Fruit fly (Drosophila melanogaster) whole organism, embryonic: Measurements from ENCODE around the gene pall.

Experiments used
- Ada2b ChIP-seq: fragments of 200-800 bp; sonication (Bioruptor generic); IDR thresholded peaks from 2 replicates; pipeline ENCODE4 v1.3.6; 2022; ENCODE audit warnings: missing biosample characterization, missing genetic modification characterization
- CG10274 ChIP-seq: fragments of 200-800 bp; sonication (Bioruptor generic); optimal IDR thresholded peaks from 3 replicates; lab custom pipeline; 2017; ENCODE audit warnings: missing biosample characterization, mild to moderate bottlenecking, missing genetic modification characterization
- CG10543 ChIP-seq: fragments of 200-800 bp; sonication (Bioruptor generic); optimal IDR thresholded peaks from 3 replicates; lab custom pipeline; 2017; ENCODE audit warnings: missing biosample characterization, mild to moderate bottlenecking, missing genetic modification characterization, moderate library complexity
- CG11093 ChIP-seq: fragments of 200-800 bp; sonication (Bioruptor generic); IDR thresholded peaks from 3 replicates; pipeline ENCODE4 v1.3.6; 2022; ENCODE audit warnings: missing biosample characterization, missing genetic modification characterization
- CG12236 ChIP-seq: fragments of 200-800 bp; sonication (Bioruptor generic); optimal IDR thresholded peaks from 2 replicates; lab custom pipeline; 2016; ENCODE audit warnings: missing biosample characterization, missing genetic modification characterization
- CG12942 ChIP-seq: fragments of 200-800 bp; sonication (Bioruptor generic); optimal IDR thresholded peaks from 3 replicates; lab custom pipeline; 2016; ENCODE audit warnings: missing biosample characterization, missing genetic modification characterization
- CG13287 ChIP-seq: fragments of 200-800 bp; sonication (Bioruptor generic); IDR thresholded peaks from 2 replicates; pipeline ENCODE4 v1.3.6; 2022; ENCODE audit warnings: missing biosample characterization, missing genetic modification characterization; ENCODE audit not compliant: partially characterized antibody
- CG13624 ChIP-seq: fragments of 200-800 bp; sonication (Bioruptor generic); optimal IDR thresholded peaks from 2 replicates; lab custom pipeline; 2016; ENCODE audit warnings: missing biosample characterization, missing genetic modification characterization
- CG15011 ChIP-seq: fragments of 200-800 bp; sonication (Bioruptor generic); optimal IDR thresholded peaks from 3 replicates; lab custom pipeline; 2018; ENCODE audit warnings: missing biosample characterization, mild to moderate bottlenecking, missing genetic modification characterization
- CG15073 ChIP-seq: fragments of 200-800 bp; sonication (Bioruptor generic); optimal IDR thresholded peaks from 2 replicates; lab custom pipeline; 2016; ENCODE audit warnings: missing biosample characterization, missing genetic modification characterization
- CG15479 ChIP-seq: fragments of 200-800 bp; sonication (Bioruptor generic); optimal IDR thresholded peaks from 3 replicates; lab custom pipeline; 2019; ENCODE audit warnings: missing biosample characterization, mild to moderate bottlenecking, missing genetic modification characterization, moderate library complexity
- CG1647 ChIP-seq: fragments of 200-800 bp; sonication (Bioruptor generic); optimal IDR thresholded peaks from 3 replicates; lab custom pipeline; 2016; ENCODE audit warnings: missing biosample characterization, missing genetic modification characterization
- CG17359 ChIP-seq: fragments of 200-800 bp; sonication (Bioruptor generic); optimal IDR thresholded peaks from 3 replicates; lab custom pipeline; 2018; ENCODE audit warnings: missing biosample characterization, mild to moderate bottlenecking, missing genetic modification characterization, moderate library complexity
- CG2889 ChIP-seq: fragments of 200-800 bp; sonication (Bioruptor generic); IDR thresholded peaks from 3 replicates; pipeline ENCODE4 v1.3.6; 2022; ENCODE audit warnings: missing biosample characterization, missing genetic modification characterization
- CG32532 ChIP-seq: fragments of 200-800 bp; sonication (Bioruptor generic); IDR thresholded peaks from 2 replicates; pipeline ENCODE4 v1.3.6; 2022; ENCODE audit warnings: missing biosample characterization, missing genetic modification characterization
- CG34224 ChIP-seq: fragments of 200-800 bp; sonication (Bioruptor generic); IDR thresholded peaks from 3 replicates; pipeline ENCODE4 v1.3.6; 2022; ENCODE audit warnings: missing biosample characterization, missing genetic modification characterization; ENCODE audit not compliant: partially characterized antibody
- CG34376 ChIP-seq: fragments of 200-800 bp; sonication (Bioruptor generic); optimal IDR thresholded peaks from 2 replicates; lab custom pipeline; 2018; ENCODE audit warnings: missing biosample characterization, mild to moderate bottlenecking, missing genetic modification characterization
- CG3726 ChIP-seq: fragments of 200-800 bp; sonication (Bioruptor generic); IDR thresholded peaks from 3 replicates; pipeline ENCODE4, ENCODE4 v1.3.6; 2022; ENCODE audit warnings: missing biosample characterization, missing genetic modification characterization
- CG4617 ChIP-seq: fragments of 200-800 bp; sonication (Bioruptor generic); optimal IDR thresholded peaks from 3 replicates; lab custom pipeline; 2016; ENCODE audit warnings: missing biosample characterization, missing genetic modification characterization, borderline replicate concordance
- CG5180 ChIP-seq: fragments of 200-800 bp; sonication (Bioruptor generic); optimal IDR thresholded peaks from 3 replicates; lab custom pipeline; 2017; ENCODE audit warnings: missing biosample characterization, missing genetic modification characterization, mild to moderate bottlenecking, moderate library complexity, missing genetic modification reagents
- CG7928 ChIP-seq: fragments of 200-800 bp; sonication (Bioruptor generic); optimal IDR thresholded peaks from 2 replicates; lab custom pipeline; 2017; ENCODE audit warnings: missing biosample characterization, mild to moderate bottlenecking, missing genetic modification characterization
- CG7987 ChIP-seq: fragments of 200-800 bp; sonication (Bioruptor generic); optimal IDR thresholded peaks from 2 replicates; lab custom pipeline; 2018; ENCODE audit warnings: missing biosample characterization, mild to moderate bottlenecking, missing genetic modification characterization, moderate library complexity
- CG9437 ChIP-seq: fragments of 200-800 bp; sonication (Bioruptor generic); optimal IDR thresholded peaks from 2 replicates; lab custom pipeline; 2018; ENCODE audit warnings: missing biosample characterization, mild to moderate bottlenecking, missing genetic modification characterization
- CG9932 ChIP-seq: fragments of 200-800 bp; sonication (Bioruptor generic); IDR thresholded peaks from 2 replicates; pipeline ENCODE4 v1.3.6; 2022; ENCODE audit warnings: missing biosample characterization, missing genetic modification characterization
- CTCF ChIP-seq: fragments of 200-800 bp; sonication (Bioruptor generic); optimal IDR thresholded peaks from 2 replicates; lab custom pipeline; 2017; ENCODE audit warnings: missing biosample characterization, mild to moderate bottlenecking, missing genetic modification characterization, moderate library complexity
- Camta ChIP-seq: fragments of 200-800 bp; sonication (Bioruptor generic); optimal IDR thresholded peaks from 2 replicates; lab custom pipeline; 2016; ENCODE audit warnings: missing biosample characterization, missing genetic modification characterization
- D19A ChIP-seq: fragments of 200-800 bp; optimal IDR thresholded peaks from 3 replicates; lab custom pipeline; 2019; ENCODE audit warnings: missing biosample characterization, mild to moderate bottlenecking, missing genetic modification characterization, moderate library complexity
- Doc2 ChIP-seq: fragments of 200-800 bp; sonication (Bioruptor generic); IDR thresholded peaks from 2 replicates; pipeline ENCODE4 v1.3.6; 2022; ENCODE audit warnings: missing biosample characterization, missing genetic modification characterization
- HmgZ ChIP-seq: fragments of 200-800 bp; sonication (Bioruptor generic); optimal IDR thresholded peaks from 2 replicates; lab custom pipeline; 2018; ENCODE audit warnings: missing biosample characterization, mild to moderate bottlenecking, missing genetic modification characterization
- Lim3 ChIP-seq: fragments of 200-800 bp; sonication (Bioruptor generic); IDR thresholded peaks from 2 replicates; pipeline ENCODE4 v1.3.6; 2022; ENCODE audit warnings: missing biosample characterization, missing genetic modification characterization
- Lpt ChIP-seq: fragments of >200 bp; optimal IDR thresholded peaks from 2 replicates; lab custom pipeline; 2018; ENCODE audit warnings: missing biosample characterization, missing genetic modification characterization
- Ravus ChIP-seq: fragments of 200-800 bp; sonication (Bioruptor generic); IDR thresholded peaks from 2 replicates; pipeline ENCODE4 v1.3.6; 2022; ENCODE audit warnings: missing biosample characterization, missing genetic modification characterization
- Rx ChIP-seq: fragments of 200-800 bp; sonication (Bioruptor generic); IDR thresholded peaks from 2 replicates; pipeline ENCODE4 v1.3.6; 2022; ENCODE audit warnings: missing biosample characterization, missing genetic modification characterization
- Xbp1 ChIP-seq: fragments of 200-800 bp; sonication (Bioruptor generic); optimal IDR thresholded peaks from 3 replicates; lab custom pipeline; 2016; ENCODE audit warnings: missing biosample characterization, mild to moderate bottlenecking, missing genetic modification characterization
- ara ChIP-seq: fragments of 200-800 bp; sonication (Bioruptor generic); IDR thresholded peaks from 2 replicates; pipeline ENCODE4 v1.3.6; 2022; ENCODE audit warnings: missing biosample characterization, missing genetic modification characterization
- cg ChIP-seq: fragments of 200-800 bp; sonication (Bioruptor generic); optimal IDR thresholded peaks from 3 replicates; lab custom pipeline; 2019; ENCODE audit warnings: missing biosample characterization, mild to moderate bottlenecking, missing genetic modification characterization, moderate library complexity
- ems ChIP-seq: fragments of 200-800 bp; sonication (Bioruptor generic); optimal IDR thresholded peaks from 3 replicates; lab custom pipeline; 2016; ENCODE audit warnings: missing biosample characterization, missing genetic modification characterization
- jigr1 ChIP-seq: fragments of 200-800 bp; sonication (Bioruptor generic); IDR thresholded peaks from 3 replicates; pipeline ENCODE4 v1.3.6; 2022; ENCODE audit warnings: missing biosample characterization, missing genetic modification characterization
- kni ChIP-seq: fragments of 200-800 bp; sonication (Bioruptor generic); optimal IDR thresholded peaks from 3 replicates; lab custom pipeline; 2017; ENCODE audit warnings: mild to moderate bottlenecking, missing biosample characterization, missing genetic modification reagents, missing genetic modification characterization
- nerfin-2 ChIP-seq: fragments of 200-800 bp; sonication (Bioruptor generic); IDR thresholded peaks from 2 replicates; pipeline ENCODE4 v1.3.6; 2022; ENCODE audit warnings: missing biosample characterization, missing genetic modification characterization; ENCODE audit not compliant: partially characterized antibody
- onecut ChIP-seq: fragments of 200-800 bp; sonication (Bioruptor generic); IDR thresholded peaks from 2 replicates; pipeline ENCODE4 v1.3.6; 2022; ENCODE audit warnings: missing biosample characterization, missing genetic modification characterization
- peb ChIP-seq: fragments of 200-800 bp; sonication (Bioruptor generic); IDR thresholded peaks from 2 replicates; pipeline ENCODE4 v1.3.6; 2022; ENCODE audit warnings: missing biosample characterization, missing genetic modification characterization
- prd ChIP-seq, 3 experiments: fragments of >200 bp in 2 of 3; fragments of 200-800 bp in 1 of 3; sonication (Bioruptor generic) in 1 of 3; optimal IDR thresholded peaks in 2 of 3; IDR thresholded peaks in 1 of 3; 2 replicates in 2 of 3; 3 replicates in 1 of 3; pipeline versions ENCODE4 v1.3.6 to Lab custom; 2017 to 2022; ENCODE audit warnings: missing biosample characterization in 1 of 3, missing genetic modification characterization in 1 of 3
- salm ChIP-seq: fragments of 200-800 bp; sonication (Bioruptor generic); optimal IDR thresholded peaks from 2 replicates; lab custom pipeline; 2018; ENCODE audit warnings: missing biosample characterization, mild to moderate bottlenecking, missing genetic modification characterization
- scrt ChIP-seq: fragments of 200-800 bp; sonication (Bioruptor generic); optimal IDR thresholded peaks from 2 replicates; lab custom pipeline; 2018; ENCODE audit warnings: missing biosample characterization, mild to moderate bottlenecking, missing genetic modification characterization, moderate library complexity
- sna ChIP-seq: fragments of 200-800 bp; sonication (Bioruptor generic); IDR thresholded peaks from 2 replicates; pipeline ENCODE4 v1.3.6; 2022; ENCODE audit warnings: missing biosample characterization, missing genetic modification characterization; ENCODE audit not compliant: partially characterized antibody
- tgo ChIP-seq: fragments of 200-800 bp; sonication (Bioruptor generic); IDR thresholded peaks from 3 replicates; pipeline ENCODE4 v1.3.6; 2022; ENCODE audit warnings: missing biosample characterization, missing genetic modification characterization
- trem ChIP-seq: fragments of 200-800 bp; optimal IDR thresholded peaks from 3 replicates; lab custom pipeline; 2019; ENCODE audit warnings: missing biosample characterization, mild to moderate bottlenecking, missing genetic modification characterization, moderate library complexity
- twi ChIP-seq: fragments of 200-800 bp; optimal IDR thresholded peaks from 2 replicates; lab custom pipeline; 2019; ENCODE audit warnings: missing biosample characterization, mild to moderate bottlenecking, missing genetic modification characterization, moderate library complexity
- wor ChIP-seq: fragments of 200-800 bp; sonication (Bioruptor generic); IDR thresholded peaks from 2 replicates; pipeline ENCODE4 v1.3.6; 2022; ENCODE audit warnings: missing biosample characterization, missing genetic modification characterization
- zfh2 ChIP-seq: fragments of 200-800 bp; sonication (Bioruptor generic); optimal IDR thresholded peaks from 2 replicates; lab custom pipeline; 2016; ENCODE audit warnings: missing biosample characterization, missing genetic modification characterization

pall gene

dm6 chr3L:9455819-9456388 is 31.7 kb downstream of the pall start, which contains the start of the genes phol and CG3552 (continued):
- TF ChIP-seq CG2889 (GFP tag; lab: Robert Waterston, UW) (no peak), CG12942 (GFP tag; lab: Kevin White, UChicago) (no peak), Lim3 (GFP tag; lab: Robert Waterston, UW) (no peak), salm (tag; lab: Kevin White, UChicago) (no peak), CG4617 (GFP tag; lab: Kevin White, UChicago) (peak; percentile 92), Ada2b (GFP tag; lab: Robert Waterston, UW) (no peak), CG9437 (peak; percentile 29), CG9932 (GFP tag; lab: Robert Waterston, UW) (no peak), cg (GFP tag; lab: Kevin White, UChicago) (peak; percentile 85), CG32532 (no peak), CTCF (GFP tag; lab: Kevin White, UChicago) (no peak), prd (optimal IDR thresholded peaks at IDR 0.05; lab: Kevin White, UChicago) (no peak), prd (GFP tag; IDR thresholded peaks at IDR 0.05; lab: Robert Waterston, UW) (no peak), CG15073 (no peak), ara (no peak), Xbp1 (GFP tag; lab: Kevin White, UChicago) (no peak), CG15011 (GFP tag; lab: Kevin White, UChicago) (no peak), D19A (no peak), CG7928 (GFP tag; lab: Kevin White, UChicago) (peak; percentile 41), peb (no peak), onecut (GFP tag; lab: Robert Waterston, UW) (no peak), CG13287 (GFP tag; lab: Robert Waterston, UW) (peak; percentile 31; the same call in 1 of the 2 replicates), CG7987 (GFP tag; lab: Kevin White, UChicago) (no peak), zfh2 (no peak), CG34224 (GFP tag; lab: Robert Waterston, UW) (0 out of 3 replicates have a peak, but pooled peaks have one; percentile 41), sna (GFP tag; lab: Robert Waterston, UW) (peak; percentile 66; the same call in 1 of the 2 replicates), trem (tag; lab: Kevin White, UChicago) (peak; percentile 63), HmgZ (tag; lab: Kevin White, UChicago) (peak; percentile 3), jigr1 (GFP tag; lab: Robert Waterston, UW) (no peak), Ravus (no peak), Lpt (GFP tag; lab: Kevin White, UChicago) (no peak), CG10543 (GFP tag; lab: Kevin White, UChicago) (peak; percentile 45), CG12236 (GFP tag; lab: Kevin White, UChicago) (no peak), CG13624 (peak; percentile 88), kni (GFP tag; lab: Kevin White, UChicago) (no peak), tgo (no peak), CG5180 (GFP tag; lab: Kevin White, UChicago) (no peak), CG34376 (GFP tag; lab: Kevin White, UChicago) (peak; percentile 5), CG17359 (tag; lab: Kevin White, UChicago) (no peak), scrt (GFP tag; lab: Kevin White, UChicago) (no peak), CG3726 (no peak), nerfin-2 (GFP tag; lab: Robert Waterston, UW) (no peak), Camta (GFP tag; lab: Kevin White, UChicago) (no peak), CG15479 (peak; percentile 83), ems (GFP tag; lab: Kevin White, UChicago) (no peak), wor (GFP tag; lab: Robert Waterston, UW) (no peak), twi (tag; lab: Kevin White, UChicago) (no peak), CG10274 (GFP tag; lab: Kevin White, UChicago) (no peak), CG1647 (GFP tag; lab: Kevin White, UChicago) (no peak), CG11093 (GFP tag; lab: Robert Waterston, UW) (no peak), Rx (GFP tag; lab: Robert Waterston, UW) (no peak), Doc2 (GFP tag; lab: Robert Waterston, UW) (no peak)
